Worm (Caenorhabditis elegans) whole organism, young adult: Measurements from ENCODE around the gene lgc-22.

Experiments
- F23B12.7 ChIP-seq: sonication (generic microtip); optimal IDR thresholded peaks from 2 replicates; lab custom pipeline; 2017; ENCODE audit warnings: missing genetic modification characterization, mild to moderate bottlenecking, missing compliant biosample characterization, antibody characterized with exemption, moderate library complexity; ENCODE audit not compliant: insufficient read depth
- F37B4.10 ChIP-seq: fragments of 200-800 bp; sonication (Bioruptor generic); IDR thresholded peaks from 2 replicates; pipeline ENCODE4 v1.3.6; 2022; ENCODE audit warnings: missing genetic modification characterization, missing compliant biosample characterization
- athp-1 ChIP-seq: sonication (generic microtip); optimal IDR thresholded peaks from 2 replicates; lab custom pipeline; 2017; ENCODE audit warnings: mild to moderate bottlenecking, missing genetic modification characterization, missing compliant biosample characterization
- bed-1 ChIP-seq: fragments of 200-800 bp; sonication (Bioruptor generic); IDR thresholded peaks from 2 replicates; pipeline ENCODE4 v1.3.6; 2022; ENCODE audit warnings: missing genetic modification reagents, missing genetic modification characterization, missing compliant biosample characterization
- cebp-1 ChIP-seq, 2 experiments: fragments of 200-800 bp in 1 of 2; sonication (Bioruptor generic) in 1 of 2; sonication (generic microtip) in 1 of 2; IDR thresholded peaks in 1 of 2; optimal IDR thresholded peaks in 1 of 2; 2 replicates each; pipeline versions ENCODE4 v1.3.6 to Lab custom; 2017 to 2022; ENCODE audit warnings: missing compliant biosample characterization in 2 of 2, missing genetic modification characterization in 2 of 2, mild to moderate bottlenecking in 1 of 2, missing genetic modification reagents in 1 of 2, moderate library complexity in 1 of 2
- ceh-40 ChIP-seq: fragments of 200-800 bp; sonication (Bioruptor generic); IDR thresholded peaks from 2 replicates; pipeline ENCODE4 v1.3.6; 2022; ENCODE audit warnings: missing genetic modification characterization, missing compliant biosample characterization
- egl-44 ChIP-seq: fragments of 200-800 bp; sonication (Bioruptor generic); IDR thresholded peaks from 2 replicates; pipeline ENCODE4 v1.3.6; 2022; ENCODE audit warnings: missing genetic modification reagents, missing genetic modification characterization, missing compliant biosample characterization
- lin-54 ChIP-seq: fragments of 200-800 bp; sonication (Bioruptor generic); optimal IDR thresholded peaks from 2 replicates; lab custom pipeline; 2018; ENCODE audit warnings: mild to moderate bottlenecking, missing genetic modification characterization, missing compliant biosample characterization
- pha-4 ChIP-seq: fragments of 150-350 bp; sonication (generic microtip); optimal IDR thresholded peaks from 2 replicates; lab custom pipeline; 2014; ENCODE audit warnings: missing biosample characterization, missing genetic modification reagents, missing genetic modification characterization
- snpc-4 ChIP-seq, 5 experiments: fragments of 150-350 bp in 1 of 5; sonication (generic microtip) in 4 of 5; optimal IDR thresholded peaks; 2 replicates each; lab custom pipeline; 2014 to 2018; ENCODE audit warnings: missing genetic modification characterization in 5 of 5, missing biosample characterization in 3 of 5, antibody characterized with exemption in 2 of 5, mild to moderate bottlenecking in 2 of 5, missing compliant biosample characterization in 2 of 5, missing genotype in 2 of 5, moderate library complexity in 2 of 5, missing genetic modification reagents in 1 of 5
- unc-130 ChIP-seq: sonication (generic microtip); optimal IDR thresholded peaks from 2 replicates; lab custom pipeline; 2016; ENCODE audit warnings: missing genetic modification reagents, missing genetic modification characterization, missing compliant biosample characterization

DNA sequence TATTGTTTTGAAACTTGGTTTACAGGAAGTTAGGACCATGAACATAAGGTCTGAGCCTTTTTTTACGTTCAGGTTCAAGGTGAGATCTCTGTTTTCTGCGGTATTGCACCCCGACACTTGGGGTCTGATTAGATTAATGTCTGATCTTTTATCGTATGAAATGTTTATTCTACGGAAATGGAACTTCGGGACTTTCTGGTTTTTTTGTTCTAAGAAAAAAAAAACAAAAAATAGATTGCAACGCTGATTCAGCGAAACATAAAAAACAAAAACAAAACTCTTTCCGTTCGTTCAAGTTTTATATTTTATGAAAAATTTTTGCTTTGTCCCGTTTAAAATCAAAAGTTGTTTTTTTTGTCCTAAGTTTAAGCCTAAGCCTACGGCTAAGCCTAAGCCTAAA lies 35.9 kb upstream of the lgc-22 start, which contains the start of gene F36A4.5:
- TF ChIP-seq pha-4 (tag; lab: Kevin White, UChicago) = no peak
- TF ChIP-seq F37B4.10 (GFP tag; lab: Robert Waterston, UW) = no peak
- no peak for TF ChIP-seq lin-54
- no peak for TF ChIP-seq unc-130
- TF ChIP-seq bed-1 (GFP tag; lab: Robert Waterston, UW) = no peak
- no peak for TF ChIP-seq snpc-4 (GFP tag; optimal IDR thresholded peaks at IDR 0.05; lab: Kevin White, UChicago)
- TF ChIP-seq snpc-4 (tag; optimal IDR thresholded peaks at IDR 0.05; lab: Kevin White, UChicago) = no peak
- no peak for TF ChIP-seq athp-1 (tag; lab: Kevin White, UChicago)
- no peak for TF ChIP-seq ceh-40 (GFP tag; lab: Robert Waterston, UW)
- no peak for TF ChIP-seq egl-44 (GFP tag; lab: Robert Waterston, UW)
- no peak for TF ChIP-seq cebp-1 (GFP tag; IDR thresholded peaks at IDR 0.05; lab: Robert Waterston, UW)
- no peak for TF ChIP-seq cebp-1 (tag; optimal IDR thresholded peaks at IDR 0.05; lab: Kevin White, UChicago)
- TF ChIP-seq F23B12.7 = no peak
